Fruit fly (Drosophila melanogaster) whole organism, prepupa: ENCODE results near the gene Smu1.

Experiments
- Blimp-1 ChIP-seq: fragments of 200-800 bp; sonication (Bioruptor generic); optimal IDR thresholded peaks from 3 replicates; lab custom pipeline; 2017; ENCODE audit warnings: missing biosample characterization, missing genetic modification characterization, mild to moderate bottlenecking, moderate library complexity, missing genetic modification reagents
- CG10669 ChIP-seq: fragments of 200-800 bp; sonication (Bioruptor generic); optimal IDR thresholded peaks from 3 replicates; lab custom pipeline; 2018; ENCODE audit warnings: missing biosample characterization, mild to moderate bottlenecking, missing genetic modification characterization, moderate library complexity
- CG11294 ChIP-seq: fragments of 200-800 bp; sonication (Bioruptor generic); IDR thresholded peaks from 2 replicates; pipeline ENCODE4 v1.3.6; 2022; ENCODE audit warnings: missing biosample characterization, missing genetic modification characterization
- CG11762 ChIP-seq: fragments of 200-800 bp; sonication (Bioruptor generic); optimal IDR thresholded peaks from 3 replicates; lab custom pipeline; 2016; ENCODE audit warnings: missing biosample characterization, missing genetic modification characterization; ENCODE audit not compliant: insufficient read depth
- CG15336 ChIP-seq: fragments of 200-800 bp; sonication (Bioruptor generic); IDR thresholded peaks from 2 replicates; pipeline ENCODE4 v1.3.6; 2022; ENCODE audit warnings: missing biosample characterization, missing genetic modification characterization
- CG3032 ChIP-seq: fragments of 200-800 bp; optimal IDR thresholded peaks from 2 replicates; lab custom pipeline; 2019; ENCODE audit warnings: missing biosample characterization, mild to moderate bottlenecking, missing genetic modification characterization, moderate library complexity
- CG34406 ChIP-seq: fragments of 200-800 bp; sonication (Bioruptor generic); optimal IDR thresholded peaks from 3 replicates; lab custom pipeline; 2016; ENCODE audit warnings: missing biosample characterization, missing genetic modification characterization
- CG4318 ChIP-seq: fragments of 200-800 bp; sonication (Bioruptor generic); optimal IDR thresholded peaks from 3 replicates; lab custom pipeline; 2017; ENCODE audit warnings: missing biosample characterization, mild to moderate bottlenecking, missing genetic modification characterization
- CG6163 ChIP-seq: fragments of 200-800 bp; sonication (Bioruptor generic); IDR thresholded peaks from 3 replicates; pipeline ENCODE4 v1.3.6; 2022; ENCODE audit warnings: missing biosample characterization, missing genetic modification characterization
- CG6276 ChIP-seq: fragments of 200-800 bp; sonication (Bioruptor generic); optimal IDR thresholded peaks from 2 replicates; lab custom pipeline; 2017; ENCODE audit warnings: missing biosample characterization, mild to moderate bottlenecking, missing genetic modification characterization
- CG6792 ChIP-seq: fragments of 200-800 bp; sonication (Bioruptor generic); optimal IDR thresholded peaks from 3 replicates; lab custom pipeline; 2016; ENCODE audit warnings: missing biosample characterization, missing genetic modification characterization
- CG7368 ChIP-seq: fragments of 200-800 bp; sonication (Bioruptor generic); optimal IDR thresholded peaks from 3 replicates; lab custom pipeline; 2016; ENCODE audit warnings: missing biosample characterization, missing genetic modification characterization
- CG8119 ChIP-seq: fragments of 200-800 bp; sonication (Bioruptor generic); IDR thresholded peaks from 3 replicates; pipeline ENCODE4 v1.3.6; 2022; ENCODE audit warnings: missing biosample characterization, missing genetic modification characterization
- CG8319 ChIP-seq: fragments of 200-800 bp; sonication (Bioruptor generic); optimal IDR thresholded peaks from 3 replicates; lab custom pipeline; 2016; ENCODE audit warnings: missing biosample characterization, missing genetic modification characterization
- CG8632 ChIP-seq: fragments of 200-800 bp; sonication (Bioruptor generic); optimal IDR thresholded peaks from 3 replicates; lab custom pipeline; 2016; ENCODE audit warnings: missing biosample characterization, missing genetic modification characterization
- CG9139 ChIP-seq: fragments of 200-800 bp; sonication (Bioruptor generic); optimal IDR thresholded peaks from 3 replicates; lab custom pipeline; 2017; ENCODE audit warnings: missing biosample characterization, mild to moderate bottlenecking, missing genetic modification characterization
- Eip93F ChIP-seq: fragments of 200-800 bp; sonication (Bioruptor generic); optimal IDR thresholded peaks from 2 replicates; lab custom pipeline; 2016; ENCODE audit warnings: missing biosample characterization, mild to moderate bottlenecking, missing genetic modification characterization
- Ets21C ChIP-seq: fragments of 200-800 bp; sonication (Bioruptor generic); optimal IDR thresholded peaks from 3 replicates; lab custom pipeline; 2016; ENCODE audit warnings: missing biosample characterization, missing genetic modification characterization
- Ets96B ChIP-seq: fragments of 200-800 bp; optimal IDR thresholded peaks from 2 replicates; lab custom pipeline; 2019; ENCODE audit warnings: missing biosample characterization, mild to moderate bottlenecking, missing genetic modification characterization, moderate library complexity
- Hr38 ChIP-seq: sonication (Bioruptor generic); optimal IDR thresholded peaks from 2 replicates; lab custom pipeline; 2016; ENCODE audit warnings: missing biosample characterization, missing genetic modification characterization
- Hr4 ChIP-seq: fragments of 200-800 bp; sonication (Bioruptor generic); optimal IDR thresholded peaks from 3 replicates; lab custom pipeline; 2016; ENCODE audit warnings: missing biosample characterization, missing genetic modification characterization
- Lpt ChIP-seq: fragments of 200-800 bp; sonication (Bioruptor generic); optimal IDR thresholded peaks from 3 replicates; lab custom pipeline; 2016; ENCODE audit warnings: missing biosample characterization, missing genetic modification characterization
- Met ChIP-seq: fragments of 200-800 bp; sonication (Bioruptor generic); optimal IDR thresholded peaks from 3 replicates; lab custom pipeline; 2016; ENCODE audit warnings: missing biosample characterization, missing genetic modification characterization
- OdsH ChIP-seq: fragments of 200-800 bp; sonication (Bioruptor generic); optimal IDR thresholded peaks from 3 replicates; lab custom pipeline; 2016; ENCODE audit warnings: missing biosample characterization, missing genetic modification characterization
- Smox ChIP-seq: fragments of 200-800 bp; sonication (Bioruptor generic); optimal IDR thresholded peaks from 3 replicates; lab custom pipeline; 2016; ENCODE audit warnings: missing biosample characterization, missing genetic modification characterization
- Sox102F ChIP-seq: fragments of 200-800 bp; sonication (Bioruptor generic); optimal IDR thresholded peaks from 2 replicates; lab custom pipeline; 2016; ENCODE audit warnings: missing biosample characterization, mild to moderate bottlenecking, missing genetic modification characterization
- Sox15 ChIP-seq: fragments of 200-800 bp; sonication (Bioruptor generic); optimal IDR thresholded peaks from 3 replicates; lab custom pipeline; 2016; ENCODE audit warnings: missing biosample characterization, missing genetic modification characterization
- dac ChIP-seq: fragments of 200-800 bp; sonication (Bioruptor generic); optimal IDR thresholded peaks from 2 replicates; lab custom pipeline; 2017; ENCODE audit warnings: missing biosample characterization, mild to moderate bottlenecking, missing genetic modification characterization
- dsx ChIP-seq: fragments of 200-800 bp; optimal IDR thresholded peaks from 3 replicates; lab custom pipeline; 2019; ENCODE audit warnings: missing biosample characterization, mild to moderate bottlenecking, missing genetic modification characterization, moderate library complexity; ENCODE audit not compliant: poor library complexity, severe bottlenecking
- eg ChIP-seq: fragments of 200-800 bp; sonication (Bioruptor generic); IDR thresholded peaks from 3 replicates; pipeline ENCODE4 v1.3.6; 2022; ENCODE audit warnings: missing biosample characterization, missing genetic modification characterization
- fd85E ChIP-seq: fragments of 200-800 bp; sonication (Bioruptor generic); optimal IDR thresholded peaks from 3 replicates; lab custom pipeline; 2016; ENCODE audit warnings: missing biosample characterization, missing genetic modification characterization
- fkh ChIP-seq: fragments of 200-800 bp; sonication (Bioruptor generic); optimal IDR thresholded peaks from 3 replicates; lab custom pipeline; 2017; ENCODE audit warnings: missing biosample characterization, mild to moderate bottlenecking, missing genetic modification characterization, moderate library complexity
- lz ChIP-seq: fragments of 200-800 bp; sonication (Bioruptor generic); optimal IDR thresholded peaks from 3 replicates; lab custom pipeline; 2016; ENCODE audit warnings: missing biosample characterization, missing genetic modification characterization
- net ChIP-seq: fragments of 200-800 bp; sonication (Bioruptor generic); optimal IDR thresholded peaks from 3 replicates; lab custom pipeline; 2016; ENCODE audit warnings: missing biosample characterization, missing genetic modification characterization
- pdm3 ChIP-seq: fragments of 200-800 bp; sonication (Bioruptor generic); optimal IDR thresholded peaks from 3 replicates; lab custom pipeline; 2016; ENCODE audit warnings: missing biosample characterization, missing genetic modification characterization
- spab ChIP-seq: fragments of 200-800 bp; sonication (Bioruptor generic); optimal IDR thresholded peaks from 2 replicates; lab custom pipeline; 2017; ENCODE audit warnings: missing biosample characterization, mild to moderate bottlenecking, missing genetic modification characterization, missing genetic modification reagents
- ss ChIP-seq, 2 experiments: fragments of 200-800 bp; sonication (Bioruptor generic); optimal IDR thresholded peaks; 2 replicates in 1 of 2; 3 replicates in 1 of 2; lab custom pipeline; 2017 to 2018; ENCODE audit warnings: mild to moderate bottlenecking in 2 of 2, missing biosample characterization in 2 of 2, missing genetic modification characterization in 2 of 2, moderate library complexity in 1 of 2
- vri ChIP-seq: fragments of 200-800 bp; sonication (Bioruptor generic); optimal IDR thresholded peaks from 3 replicates; lab custom pipeline; 2016; ENCODE audit warnings: missing biosample characterization, mild to moderate bottlenecking, missing genetic modification characterization

Gene Smu1

DNA sequence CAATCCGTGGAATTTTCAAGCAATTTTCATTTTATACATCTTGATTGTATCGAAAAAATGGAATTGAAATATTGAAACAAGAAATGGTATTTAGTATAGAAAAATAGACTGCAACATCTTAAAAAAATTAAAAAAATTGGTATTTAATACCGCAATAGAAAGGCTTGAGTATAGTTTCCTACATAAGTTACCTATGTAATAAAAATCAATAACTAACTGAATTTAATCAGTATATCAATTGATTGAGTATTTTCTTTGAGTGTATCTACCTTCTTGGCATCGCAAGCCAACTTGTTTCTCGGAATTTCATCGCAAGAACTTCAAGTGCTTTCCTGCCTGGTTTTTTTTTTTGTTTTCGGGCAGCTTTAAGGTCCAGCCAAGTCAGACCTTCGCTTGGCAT lies 9.4 kb upstream of the Smu1 start (continued):
- TF ChIP-seq Eip93F (GFP tag; lab: Kevin White, UChicago) (no peak), CG4318 (GFP tag; lab: Kevin White, UChicago) (peak; percentile 9), CG8632 (GFP tag; lab: Kevin White, UChicago) (peak; percentile 48), ss (GFP tag; optimal IDR thresholded peaks at IDR 0.05; lab: Kevin White, UChicago) (peak in 1 of 2 experiments; percentile 11), Sox15 (GFP tag; lab: Kevin White, UChicago) (peak; percentile 33), Smox (GFP tag; lab: Kevin White, UChicago) (peak; percentile 78), Lpt (GFP tag; lab: Kevin White, UChicago) (no peak), eg (GFP tag; lab: Robert Waterston, UW) (no peak), CG34406 (GFP tag; lab: Kevin White, UChicago) (peak; percentile 71), Ets21C (GFP tag; lab: Kevin White, UChicago) (peak; percentile 59), CG15336 (GFP tag; lab: Robert Waterston, UW) (no peak), Ets96B (tag; lab: Kevin White, UChicago) (peak; percentile 81), CG6792 (GFP tag; lab: Kevin White, UChicago) (peak; percentile 68), pdm3 (GFP tag; lab: Kevin White, UChicago) (peak; percentile 55), Met (GFP tag; lab: Kevin White, UChicago) (peak; percentile 84), CG6276 (GFP tag; lab: Kevin White, UChicago) (no peak), dac (no peak), fd85E (GFP tag; lab: Kevin White, UChicago) (no peak), CG8319 (GFP tag; lab: Kevin White, UChicago) (peak; percentile 49), CG11762 (GFP tag; lab: Kevin White, UChicago) (peak; percentile 51), Sox102F (GFP tag; lab: Kevin White, UChicago) (peak; percentile 77), OdsH (GFP tag; lab: Kevin White, UChicago) (peak; percentile 69), CG6163 (GFP tag; lab: Robert Waterston, UW) (no peak), net (GFP tag; lab: Kevin White, UChicago) (peak; percentile 38), CG3032 (peak; percentile 71), vri (GFP tag; lab: Kevin White, UChicago) (peak; percentile 24), dsx (peak; percentile 6), spab (GFP tag; lab: Kevin White, UChicago) (peak; percentile 62), CG11294 (no peak), fkh (GFP tag; lab: Kevin White, UChicago) (no peak), CG10669 (GFP tag; lab: Kevin White, UChicago) (peak; percentile 65), Hr38 (GFP tag; lab: Kevin White, UChicago) (no peak), CG7368 (GFP tag; lab: Kevin White, UChicago) (peak; percentile 48), CG8119 (GFP tag; lab: Robert Waterston, UW) (0 out of 3 replicates have a peak, but pooled peaks have one; percentile 20), lz (GFP tag; lab: Kevin White, UChicago) (peak; percentile 80), Blimp-1 (GFP tag; lab: Kevin White, UChicago) (no peak)

- TF ChIP-seq CG3032 (no peak), Ets96B (tag; lab: Kevin White, UChicago) (no peak), Hr4 (GFP tag; lab: Kevin White, UChicago) (no peak), CG34406 (GFP tag; lab: Kevin White, UChicago) (no peak), Sox15 (GFP tag; lab: Kevin White, UChicago) (no peak), spab (GFP tag; lab: Kevin White, UChicago) (no peak), eg (GFP tag; lab: Robert Waterston, UW) (no peak), CG9139 (GFP tag; lab: Kevin White, UChicago) (no peak)
Measured at dm6 chr3R:18989819-18990137, 8.7 kb upstream of the Smu1 start.
